Fruit fly (Drosophila melanogaster) whole organism, embryonic: ENCODE measurements around the gene Tcs3.

ENCODE experiments used
- Abd-B ChIP-seq: fragments of 200-800 bp; sonication (Bioruptor generic); optimal IDR thresholded peaks from 2 replicates; lab custom pipeline; 2018; ENCODE audit warnings: missing biosample characterization, mild to moderate bottlenecking, missing genetic modification characterization, moderate library complexity
- Aef1 ChIP-seq: fragments of 200-800 bp; sonication (Bioruptor generic); IDR thresholded peaks from 3 replicates; pipeline ENCODE4 v1.3.6; 2022; ENCODE audit warnings: missing biosample characterization, missing genetic modification characterization
- B-H1 ChIP-seq: fragments of 200-800 bp; sonication (Bioruptor generic); IDR thresholded peaks from 3 replicates; pipeline ENCODE4 v1.3.6; 2022; ENCODE audit warnings: missing biosample characterization, missing genetic modification characterization
- BEAF-32 ChIP-seq: fragments of 200-800 bp; sonication (Bioruptor generic); optimal IDR thresholded peaks from 3 replicates; lab custom pipeline; 2017; ENCODE audit warnings: missing biosample characterization, missing genetic modification characterization, mild to moderate bottlenecking, moderate library complexity, missing genetic modification reagents
- CG11696 ChIP-seq: fragments of 200-800 bp; sonication (Bioruptor generic); IDR thresholded peaks from 2 replicates; pipeline ENCODE4 v1.3.6; 2022; ENCODE audit warnings: missing biosample characterization, missing genetic modification characterization
- CG12236 ChIP-seq: fragments of 200-800 bp; sonication (Bioruptor generic); optimal IDR thresholded peaks from 2 replicates; lab custom pipeline; 2016; ENCODE audit warnings: missing biosample characterization, missing genetic modification characterization
- CG12391 ChIP-seq: fragments of 200-800 bp; sonication (Bioruptor generic); optimal IDR thresholded peaks from 3 replicates; lab custom pipeline; 2018; ENCODE audit warnings: missing biosample characterization, mild to moderate bottlenecking, missing genetic modification characterization, moderate library complexity
- CG13287 ChIP-seq: fragments of 200-800 bp; sonication (Bioruptor generic); IDR thresholded peaks from 2 replicates; pipeline ENCODE4 v1.3.6; 2022; ENCODE audit warnings: missing biosample characterization, missing genetic modification characterization; ENCODE audit not compliant: partially characterized antibody
- CG13424 ChIP-seq: fragments of 200-800 bp; sonication (Bioruptor generic); optimal IDR thresholded peaks from 2 replicates; lab custom pipeline; 2019; ENCODE audit warnings: missing biosample characterization, mild to moderate bottlenecking, missing genetic modification characterization, moderate library complexity
- CG14860 ChIP-seq: fragments of 200-800 bp; sonication (Bioruptor generic); IDR thresholded peaks from 3 replicates; pipeline ENCODE4 v1.3.6; 2022; ENCODE audit warnings: missing biosample characterization, missing genetic modification characterization; ENCODE audit not compliant: partially characterized antibody
- CG15479 ChIP-seq: fragments of 200-800 bp; sonication (Bioruptor generic); optimal IDR thresholded peaks from 3 replicates; lab custom pipeline; 2019; ENCODE audit warnings: missing biosample characterization, mild to moderate bottlenecking, missing genetic modification characterization, moderate library complexity
- CG1647 ChIP-seq: fragments of 200-800 bp; sonication (Bioruptor generic); optimal IDR thresholded peaks from 3 replicates; lab custom pipeline; 2016; ENCODE audit warnings: missing biosample characterization, missing genetic modification characterization
- CG16779 ChIP-seq: fragments of 200-800 bp; sonication (Bioruptor generic); IDR thresholded peaks from 2 replicates; pipeline ENCODE4 v1.3.6; 2022; ENCODE audit warnings: missing biosample characterization, missing genetic modification characterization
- CG17385 ChIP-seq: fragments of 200-800 bp; sonication (Bioruptor generic); optimal IDR thresholded peaks from 3 replicates; lab custom pipeline; 2018; ENCODE audit warnings: missing biosample characterization, mild to moderate bottlenecking, missing genetic modification characterization
- CG17912 ChIP-seq: fragments of 200-800 bp; sonication (Bioruptor generic); optimal IDR thresholded peaks from 2 replicates; lab custom pipeline; 2018; ENCODE audit warnings: missing biosample characterization, mild to moderate bottlenecking, missing genetic modification characterization
- CG4707 ChIP-seq: fragments of 200-800 bp; sonication (Bioruptor generic); optimal IDR thresholded peaks from 2 replicates; lab custom pipeline; 2018; ENCODE audit warnings: missing biosample characterization, mild to moderate bottlenecking, missing genetic modification characterization, moderate library complexity
- CG6813 ChIP-seq: fragments of 200-800 bp; sonication (Bioruptor generic); optimal IDR thresholded peaks from 2 replicates; lab custom pipeline; 2017; ENCODE audit warnings: missing biosample characterization, missing genetic modification characterization, mild to moderate bottlenecking, moderate library complexity, missing genetic modification reagents
- CG8478 ChIP-seq: fragments of >200 bp; optimal IDR thresholded peaks from 2 replicates; lab custom pipeline; 2018
- CTCF ChIP-seq: fragments of 200-800 bp; sonication (Bioruptor generic); optimal IDR thresholded peaks from 2 replicates; lab custom pipeline; 2017; ENCODE audit warnings: missing biosample characterization, mild to moderate bottlenecking, missing genetic modification characterization, moderate library complexity
- D19A ChIP-seq: fragments of 200-800 bp; optimal IDR thresholded peaks from 3 replicates; lab custom pipeline; 2019; ENCODE audit warnings: missing biosample characterization, mild to moderate bottlenecking, missing genetic modification characterization, moderate library complexity
- Dll ChIP-seq: fragments of 200-800 bp; sonication (Bioruptor generic); IDR thresholded peaks from 4 replicates; pipeline ENCODE4 v1.3.6; 2022; ENCODE audit warnings: missing biosample characterization, missing genetic modification characterization; ENCODE audit not compliant: partially characterized antibody
- ERR ChIP-seq: fragments of 200-800 bp; sonication (Bioruptor generic); optimal IDR thresholded peaks from 2 replicates; lab custom pipeline; 2016; ENCODE audit warnings: missing biosample characterization, missing genetic modification characterization
- Elba2 ChIP-seq: fragments of 200-800 bp; sonication (Bioruptor generic); optimal IDR thresholded peaks from 3 replicates; lab custom pipeline; 2016; ENCODE audit warnings: missing biosample characterization, missing genetic modification characterization
- Ets97D ChIP-seq: fragments of 200-800 bp; sonication (Bioruptor generic); optimal IDR thresholded peaks from 3 replicates; lab custom pipeline; 2016; ENCODE audit warnings: missing biosample characterization, missing genetic modification characterization
- HLH3B ChIP-seq: fragments of 200-800 bp; sonication (Bioruptor generic); IDR thresholded peaks from 2 replicates; pipeline ENCODE4 v1.3.6; 2022; ENCODE audit warnings: missing biosample characterization, missing genetic modification characterization
- Hr51 ChIP-seq, 2 experiments: fragments of 200-800 bp; sonication (Bioruptor generic); optimal IDR thresholded peaks; 2 replicates in 1 of 2; 3 replicates in 1 of 2; lab custom pipeline; 2016 to 2018; ENCODE audit warnings: missing biosample characterization in 2 of 2, missing genetic modification characterization in 2 of 2, mild to moderate bottlenecking in 1 of 2, moderate library complexity in 1 of 2
- Hr78 ChIP-seq, 2 experiments: fragments of 200-800 bp in 1 of 2; fragments of >200 bp in 1 of 2; sonication (Bioruptor generic) in 1 of 2; optimal IDR thresholded peaks; 2 replicates each; lab custom pipeline; 2017 to 2019; ENCODE audit warnings: missing biosample characterization in 2 of 2, missing genetic modification characterization in 2 of 2, mild to moderate bottlenecking in 1 of 2, moderate library complexity in 1 of 2
- Lim3 ChIP-seq: fragments of 200-800 bp; sonication (Bioruptor generic); IDR thresholded peaks from 2 replicates; pipeline ENCODE4 v1.3.6; 2022; ENCODE audit warnings: missing biosample characterization, missing genetic modification characterization
- NC2β ChIP-seq: fragments of 200-800 bp; sonication (Bioruptor generic); optimal IDR thresholded peaks from 2 replicates; lab custom pipeline; 2016; ENCODE audit warnings: missing biosample characterization, missing genetic modification characterization
- NFAT ChIP-seq: fragments of 200-800 bp; sonication (Bioruptor generic); IDR thresholded peaks from 2 replicates; pipeline ENCODE4 v1.3.6; 2022; ENCODE audit warnings: missing biosample characterization, missing genetic modification characterization
- Optix ChIP-seq: fragments of 200-800 bp; sonication (Bioruptor generic); IDR thresholded peaks from 3 replicates; pipeline ENCODE4 v1.3.6; 2022; ENCODE audit warnings: missing biosample characterization, missing genetic modification characterization
- YL-1 ChIP-seq: fragments of 200-800 bp; sonication (Bioruptor generic); optimal IDR thresholded peaks from 3 replicates; lab custom pipeline; 2017; ENCODE audit warnings: missing biosample characterization, mild to moderate bottlenecking, missing genetic modification characterization
- bsh ChIP-seq, 2 experiments: fragments of 200-800 bp; sonication (Bioruptor generic); optimal IDR thresholded peaks; 2 replicates each; lab custom pipeline; 2017 to 2018; ENCODE audit warnings: mild to moderate bottlenecking in 2 of 2, missing biosample characterization in 2 of 2, missing genetic modification characterization in 2 of 2, moderate library complexity in 1 of 2
- ci ChIP-seq: fragments of 200-800 bp; sonication (Bioruptor generic); IDR thresholded peaks from 3 replicates; pipeline ENCODE4 v1.3.6; 2022; ENCODE audit warnings: missing biosample characterization, missing genetic modification characterization
- crp ChIP-seq, 2 experiments: fragments of 200-800 bp; sonication (Bioruptor generic); optimal IDR thresholded peaks; 2 replicates in 1 of 2; 3 replicates in 1 of 2; lab custom pipeline; 2017; ENCODE audit warnings: missing biosample characterization in 2 of 2, missing genetic modification characterization in 2 of 2, mild to moderate bottlenecking in 1 of 2, moderate library complexity in 1 of 2
- gcm ChIP-seq: fragments of 200-800 bp; sonication (Bioruptor generic); optimal IDR thresholded peaks from 2 replicates; lab custom pipeline; 2019; ENCODE audit warnings: missing biosample characterization, mild to moderate bottlenecking, missing genetic modification characterization, moderate library complexity
- knrl ChIP-seq: fragments of 200-800 bp; sonication (Bioruptor generic); IDR thresholded peaks from 3 replicates; pipeline ENCODE4 v1.3.6; 2022; ENCODE audit warnings: missing biosample characterization, missing genetic modification characterization; ENCODE audit not compliant: partially characterized antibody
- lbe ChIP-seq: fragments of 200-800 bp; sonication (Bioruptor generic); optimal IDR thresholded peaks from 2 replicates; lab custom pipeline; 2016; ENCODE audit warnings: missing biosample characterization, mild to moderate bottlenecking, missing genetic modification characterization
- nerfin-2 ChIP-seq: fragments of 200-800 bp; sonication (Bioruptor generic); IDR thresholded peaks from 2 replicates; pipeline ENCODE4 v1.3.6; 2022; ENCODE audit warnings: missing biosample characterization, missing genetic modification characterization; ENCODE audit not compliant: partially characterized antibody
- peb ChIP-seq: fragments of 200-800 bp; sonication (Bioruptor generic); IDR thresholded peaks from 2 replicates; pipeline ENCODE4 v1.3.6; 2022; ENCODE audit warnings: missing biosample characterization, missing genetic modification characterization
- pita ChIP-seq: fragments of 200-800 bp; sonication (Bioruptor generic); optimal IDR thresholded peaks from 2 replicates; lab custom pipeline; 2017; ENCODE audit warnings: missing biosample characterization, mild to moderate bottlenecking, missing genetic modification characterization
- salm ChIP-seq: fragments of 200-800 bp; sonication (Bioruptor generic); optimal IDR thresholded peaks from 2 replicates; lab custom pipeline; 2018; ENCODE audit warnings: missing biosample characterization, mild to moderate bottlenecking, missing genetic modification characterization
- schlank ChIP-seq: fragments of 200-800 bp; sonication (Bioruptor generic); optimal IDR thresholded peaks from 2 replicates; lab custom pipeline; 2018; ENCODE audit warnings: missing biosample characterization, mild to moderate bottlenecking, missing genetic modification characterization
- scrt ChIP-seq: fragments of 200-800 bp; sonication (Bioruptor generic); optimal IDR thresholded peaks from 2 replicates; lab custom pipeline; 2018; ENCODE audit warnings: missing biosample characterization, mild to moderate bottlenecking, missing genetic modification characterization, moderate library complexity
- sens ChIP-seq: fragments of 200-800 bp; sonication (Bioruptor generic); peaks from one replicate; lab custom pipeline; 2016; ENCODE audit warnings: missing biosample characterization, missing genetic modification characterization
- slou ChIP-seq: fragments of 200-800 bp; sonication (Bioruptor generic); optimal IDR thresholded peaks from 3 replicates; lab custom pipeline; 2016; ENCODE audit warnings: missing biosample characterization, missing genetic modification characterization
- sqz ChIP-seq: fragments of 200-800 bp; sonication (Bioruptor generic); optimal IDR thresholded peaks from 3 replicates; lab custom pipeline; 2018; ENCODE audit warnings: missing biosample characterization, mild to moderate bottlenecking, missing genetic modification characterization
- tgo ChIP-seq: fragments of 200-800 bp; sonication (Bioruptor generic); IDR thresholded peaks from 3 replicates; pipeline ENCODE4 v1.3.6; 2022; ENCODE audit warnings: missing biosample characterization, missing genetic modification characterization
- usp ChIP-seq: fragments of >200 bp; optimal IDR thresholded peaks from 2 replicates; lab custom pipeline; 2017; ENCODE audit warnings: missing biosample characterization, missing genetic modification characterization
- zen2 ChIP-seq: fragments of 200-800 bp; sonication (Bioruptor generic); IDR thresholded peaks from 3 replicates; pipeline ENCODE4 v1.3.6; 2022; ENCODE audit warnings: missing biosample characterization, missing genetic modification characterization; ENCODE audit not compliant: partially characterized antibody

Gene Tcs3

DNA sequence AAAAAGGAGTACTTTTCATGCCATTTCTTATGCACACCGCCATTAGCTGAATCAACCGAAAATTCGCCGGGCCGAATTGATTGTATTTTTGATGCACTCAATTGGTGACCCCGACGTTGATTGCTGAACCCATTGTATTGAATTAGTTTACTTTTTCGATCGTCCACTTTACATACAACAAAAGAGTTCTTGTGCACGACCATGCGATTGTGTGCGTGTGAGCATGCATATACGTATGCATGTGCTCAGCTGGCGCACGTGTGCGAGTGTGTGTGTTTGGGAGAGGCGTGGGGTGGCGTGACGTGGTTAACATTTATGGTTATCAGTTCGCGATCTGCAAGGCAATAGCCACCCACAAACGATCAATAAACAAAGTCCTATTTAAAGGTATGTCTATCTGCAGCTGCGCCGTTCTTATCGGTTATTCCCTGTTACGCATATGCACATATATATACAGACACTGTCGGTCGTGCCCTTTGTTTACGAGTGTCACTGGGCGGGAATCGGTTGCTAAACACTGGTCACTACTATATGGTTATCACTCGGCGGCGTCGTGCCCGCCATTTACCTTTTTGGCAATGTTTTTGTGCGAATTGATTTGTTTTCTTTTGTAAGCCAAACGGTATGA is 33.6 kb downstream of the Tcs3 start (continued):
- no peak for TF ChIP-seq CG14860 (GFP tag; lab: Robert Waterston, UW)
- TF ChIP-seq Elba2 (GFP tag; lab: Kevin White, UChicago), result no peak
- TF ChIP-seq CG17912, result no peak
- TF ChIP-seq B-H1 (GFP tag; lab: Robert Waterston, UW), result no peak
- TF ChIP-seq tgo (GFP tag; lab: Robert Waterston, UW), result no peak
- peak; percentile 23 for TF ChIP-seq CG8478 (lab: Kevin White, UChicago)
- no peak for TF ChIP-seq NC2β (GFP tag; lab: Kevin White, UChicago)
- TF ChIP-seq pita (GFP tag; lab: Kevin White, UChicago), result no peak
- TF ChIP-seq gcm (GFP tag; lab: Kevin White, UChicago), result no peak
- no peak for TF ChIP-seq D19A (tag; lab: Kevin White, UChicago)
- peak; percentile 43 for TF ChIP-seq sens (GFP tag; lab: Kevin White, UChicago)
- TF ChIP-seq CG4707 (GFP tag; lab: Kevin White, UChicago), result no peak
- no peak for TF ChIP-seq CG1647 (GFP tag; lab: Kevin White, UChicago)
- TF ChIP-seq slou (GFP tag; lab: Kevin White, UChicago), result no peak
- TF ChIP-seq bsh (GFP tag; optimal IDR thresholded peaks at IDR 0.05; lab: Kevin White, UChicago), result peak in 1 of 2 experiments; percentile 39
- TF ChIP-seq Lim3 (GFP tag; lab: Robert Waterston, UW), result no peak
- peak in 1 of 2 experiments; percentile 86 for TF ChIP-seq Hr78 (GFP tag; optimal IDR thresholded peaks at IDR 0.05; lab: Kevin White, UChicago)
- peak; percentile 64 for TF ChIP-seq CG15479 (GFP tag; lab: Kevin White, UChicago)
- no peak for TF ChIP-seq ERR (GFP tag; lab: Kevin White, UChicago)
- no peak for TF ChIP-seq CG16779
- TF ChIP-seq Aef1 (GFP tag; lab: Robert Waterston, UW), result no peak
- TF ChIP-seq CG6813, result no peak
- no peak for TF ChIP-seq usp
- no peak for TF ChIP-seq knrl (GFP tag; lab: Robert Waterston, UW)
- no peak for TF ChIP-seq Ets97D (GFP tag; lab: Kevin White, UChicago)
- TF ChIP-seq Hr51 (GFP tag; optimal IDR thresholded peaks at IDR 0.05; lab: Kevin White, UChicago), result no peak
- no peak for TF ChIP-seq peb
- no peak for TF ChIP-seq CG11696 (GFP tag; lab: Robert Waterston, UW)
- TF ChIP-seq nerfin-2 (GFP tag; lab: Robert Waterston, UW), result no peak
- TF ChIP-seq Abd-B (GFP tag; lab: Kevin White, UChicago), result no peak
- TF ChIP-seq crp (GFP tag; optimal IDR thresholded peaks at IDR 0.05; lab: Kevin White, UChicago), result peak in 1 of 2 experiments; percentile 65
- TF ChIP-seq CG12236, result peak; percentile 8
- TF ChIP-seq CTCF, result no peak
- TF ChIP-seq HLH3B, result no peak
- TF ChIP-seq CG13424, result no peak
- TF ChIP-seq salm, result no peak
- peak; percentile 63 for TF ChIP-seq YL-1 (GFP tag; lab: Kevin White, UChicago)
- TF ChIP-seq sqz (GFP tag; lab: Kevin White, UChicago), result no peak
- no peak for TF ChIP-seq NFAT (GFP tag; lab: Robert Waterston, UW)
- no peak for TF ChIP-seq CG12391 (tag; lab: Kevin White, UChicago)
- TF ChIP-seq ci, result no peak
- no peak for TF ChIP-seq BEAF-32 (GFP tag; lab: Kevin White, UChicago)
- no peak for TF ChIP-seq schlank (tag; lab: Kevin White, UChicago)
- TF ChIP-seq CG17385 (GFP tag; lab: Kevin White, UChicago), result no peak
- peak; percentile 23 for TF ChIP-seq lbe (GFP tag; lab: Kevin White, UChicago)
- TF ChIP-seq scrt (GFP tag; lab: Kevin White, UChicago), result no peak
- TF ChIP-seq Dll (GFP tag; lab: Robert Waterston, UW), result 0 out of 4 replicates have a peak, but pooled peaks have one; percentile 34
- no peak for TF ChIP-seq Optix (GFP tag; lab: Robert Waterston, UW)
- TF ChIP-seq zen2 (GFP tag; lab: Robert Waterston, UW), result no peak
- no peak for TF ChIP-seq CG13287 (GFP tag; lab: Robert Waterston, UW)
